Fruit fly (Drosophila melanogaster): ENCODE results near the gene ppk28.
A peak's percentile ranks its signal among the peaks of the same experiment; 100 is the strongest.

ppk28 gene

dm6 chrX:16781055-16781454 is 24.8 kb upstream of the ppk28 start (continued):
- TF ChIP-seq CG17385 (GFP tag; optimal IDR thresholded peaks at IDR 0.05) (peak; percentile 6), CG14014 (GFP tag; IDR thresholded peaks at IDR 0.05) (peak; percentile 48), wek (GFP tag; optimal IDR thresholded peaks at IDR 0.05) (no peak), Myb (GFP tag; optimal IDR thresholded peaks at IDR 0.05) (peak; percentile 22), Aef1 (GFP tag; IDR thresholded peaks at IDR 0.05) (no peak), CG4730 (GFP tag; IDR thresholded peaks at IDR 0.05) (no peak), CG12219 (GFP tag; optimal IDR thresholded peaks at IDR 0.05) (peak; percentile 3), PHDP (tag; optimal IDR thresholded peaks at IDR 0.05) (peak; percentile 12), prd (optimal IDR thresholded peaks at IDR 0.05) (no peak), prd (GFP tag; IDR thresholded peaks at IDR 0.05) (0 out of 3 replicates have a peak, but pooled peaks have one; percentile 16), danr (GFP tag; IDR thresholded peaks at IDR 0.05) (no peak), Hsf (GFP tag; optimal IDR thresholded peaks at IDR 0.05) (peak; percentile 0), Gsc (GFP tag; IDR thresholded peaks at IDR 0.05) (no peak), Dad (GFP tag; optimal IDR thresholded peaks at IDR 0.05) (peak; percentile 24), crol (GFP tag; IDR thresholded peaks at IDR 0.05) (no peak), Med (GFP tag) (peak; percentile 88), CG10147 (GFP tag; optimal IDR thresholded peaks at IDR 0.05) (peak; percentile 2), CHES-1-like (GFP tag; optimal IDR thresholded peaks at IDR 0.05) (peak; percentile 45), eyg (GFP tag; optimal IDR thresholded peaks at IDR 0.05) (peak; percentile 42), lov (optimal IDR thresholded peaks at IDR 0.05) (no peak), lov (GFP tag; IDR thresholded peaks at IDR 0.05) (no peak), CG6683 (GFP tag; optimal IDR thresholded peaks at IDR 0.05) (no peak), Fer1 (GFP tag; optimal IDR thresholded peaks at IDR 0.05) (peak; percentile 35), fd102C (GFP tag; optimal IDR thresholded peaks at IDR 0.05) (no peak), HLH54F (GFP tag; optimal IDR thresholded peaks at IDR 0.05) (peak; percentile 23), CG18764 (GFP tag; optimal IDR thresholded peaks at IDR 0.05) (no peak), D19A (tag; optimal IDR thresholded peaks at IDR 0.05) (no peak), lmd (GFP tag; IDR thresholded peaks at IDR 0.05) (peak; percentile 19; the same call in 1 of the 2 replicates), CG10209 (GFP tag; optimal IDR thresholded peaks at IDR 0.05) (peak; percentile 15), Bgb (GFP tag; IDR thresholded peaks at IDR 0.05; ENCODE audit: partially characterized antibody) (no peak), unpg (GFP tag; optimal IDR thresholded peaks at IDR 0.05) (peak; percentile 53), Lhr (GFP tag; optimal IDR thresholded peaks at IDR 0.05) (no peak), dati (GFP tag; IDR thresholded peaks at IDR 0.05) (no peak), lilli (GFP tag; optimal IDR thresholded peaks at IDR 0.05) (peak; percentile 38), CG15514 (GFP tag; optimal IDR thresholded peaks at IDR 0.05) (peak; percentile 34), CG17328 (GFP tag; IDR thresholded peaks at IDR 0.05) (0 out of 2 replicates have a peak, but pooled peaks have one; percentile 23), MTF-1 (GFP tag; optimal IDR thresholded peaks at IDR 0.05; ENCODE audit: borderline replicate concordance) (no peak), Atf-2 (GFP tag; optimal IDR thresholded peaks at IDR 0.05) (peak; percentile 8), chm (GFP tag; IDR thresholded peaks at IDR 0.05) (0 out of 2 replicates have a peak, but pooled peaks have one; percentile 9), CG13424 (tag; optimal IDR thresholded peaks at IDR 0.05) (no peak), dpn (GFP tag; optimal IDR thresholded peaks at IDR 0.05) (peak in 1 of 2 experiments; percentile 22), CG11456 (GFP tag; IDR thresholded peaks at IDR 0.05) (peak; percentile 55; the same call in 1 of the 3 replicates), CG11723 (GFP tag; optimal IDR thresholded peaks at IDR 0.05) (no peak), Fer3 (tag; optimal IDR thresholded peaks at IDR 0.05) (peak; percentile 19), cwo (GFP tag; optimal IDR thresholded peaks at IDR 0.05) (peak; percentile 17), CG14441 (GFP tag; IDR thresholded peaks at IDR 0.05) (0 out of 2 replicates have a peak, but pooled peaks have one; percentile 8), CG9609 (GFP tag; optimal IDR thresholded peaks at IDR 0.05) (peak; percentile 81), cg (GFP tag; optimal IDR thresholded peaks at IDR 0.05) (no peak), Ets65A (GFP tag) (peak; percentile 90), CG30403 (GFP tag; optimal IDR thresholded peaks at IDR 0.05) (peak; percentile 6), CTCF (GFP tag; optimal IDR thresholded peaks at IDR 0.05) (no peak), YL-1 (GFP tag; optimal IDR thresholded peaks at IDR 0.05) (no peak)

Measured in whole organism, embryonic.